Worm (Caenorhabditis elegans): ENCODE data around the gene srj-27.

ce11 chrV:15092666-15093065 is 34.6 kb downstream of the srj-27 start, which contains the start of gene txt-12:
- TF ChIP-seq ceh-19 (GFP tag; optimal IDR thresholded peaks at IDR 0.05) (no peak), che-1 (tag; optimal IDR thresholded peaks at IDR 0.05) (no peak)
